Fruit fly (Drosophila melanogaster): Measurements from ENCODE around the gene Taf4.

The Taf4 gene

DNA sequence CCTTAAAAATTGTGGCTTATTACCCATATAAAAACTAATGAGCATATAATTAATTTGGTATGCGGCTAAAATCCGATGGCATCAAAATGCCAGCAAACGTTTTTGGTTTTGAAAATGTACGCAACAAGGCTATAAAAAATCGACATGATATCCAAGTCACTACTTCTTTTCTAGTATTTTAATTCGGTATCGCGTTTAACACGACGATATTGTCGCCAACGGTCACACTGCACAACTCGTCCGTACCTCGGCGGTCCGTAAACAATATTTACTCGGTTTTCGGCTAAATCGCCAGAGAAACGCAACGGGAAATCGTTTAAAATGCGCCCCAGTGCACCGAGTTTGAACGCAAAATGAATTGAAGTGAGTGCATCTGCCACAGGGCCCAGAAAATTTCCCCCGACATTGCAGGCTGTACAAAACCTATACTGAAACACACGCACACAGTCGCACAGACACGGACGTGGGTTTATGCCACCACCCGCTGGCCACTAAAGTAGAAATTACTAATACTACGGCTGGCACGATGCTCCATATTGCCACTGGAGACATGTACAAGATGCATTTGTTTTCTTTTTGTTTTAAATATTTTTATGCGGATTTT, at the start of gene Taf4 (continued):
- peak; percentile 36; the same call in 1 of the 2 replicates for TF ChIP-seq amos (GFP tag; IDR thresholded peaks at IDR 0.05; ENCODE audit: partially characterized antibody)
- TF ChIP-seq CG8944 (GFP tag; optimal IDR thresholded peaks at IDR 0.05), result no peak
- TF ChIP-seq cg (GFP tag; optimal IDR thresholded peaks at IDR 0.05), result peak; percentile 91
- no peak for TF ChIP-seq br (optimal IDR thresholded peaks at IDR 0.05)
- no peak for TF ChIP-seq CG34422 (GFP tag; IDR thresholded peaks at IDR 0.05)
- peak; percentile 38 for TF ChIP-seq CG17802 (tag; optimal IDR thresholded peaks at IDR 0.05)
- TF ChIP-seq HLHmδ (GFP tag; optimal IDR thresholded peaks at IDR 0.05), result peak; percentile 16
- TF ChIP-seq Nf-YB (GFP tag; optimal IDR thresholded peaks at IDR 0.05), result no peak
- TF ChIP-seq MTF-1 (GFP tag; optimal IDR thresholded peaks at IDR 0.05; ENCODE audit: borderline replicate concordance), result no peak

dm6 chr3L:16082251-16082650, 30.8 kb upstream of the Taf4 start, which contains the start of gene CG33258:
CG33258 (plus strand) TSS chr3L:16082551.
- no peak for TF ChIP-seq CG18011 (GFP tag; optimal IDR thresholded peaks at IDR 0.05)
- TF ChIP-seq CG16863 (GFP tag; optimal IDR thresholded peaks at IDR 0.05), result no peak
- TF ChIP-seq grau (tag; optimal IDR thresholded peaks at IDR 0.05), result no peak
- no peak for TF ChIP-seq Neu2 (GFP tag; optimal IDR thresholded peaks at IDR 0.05; ENCODE audit: borderline replicate concordance)
- TF ChIP-seq Side (GFP tag; optimal IDR thresholded peaks at IDR 0.05), result no peak
- TF ChIP-seq BtbVII (GFP tag; optimal IDR thresholded peaks at IDR 0.05), result no peak
- TF ChIP-seq CG7745 (tag; optimal IDR thresholded peaks at IDR 0.05), result no peak

DNA sequence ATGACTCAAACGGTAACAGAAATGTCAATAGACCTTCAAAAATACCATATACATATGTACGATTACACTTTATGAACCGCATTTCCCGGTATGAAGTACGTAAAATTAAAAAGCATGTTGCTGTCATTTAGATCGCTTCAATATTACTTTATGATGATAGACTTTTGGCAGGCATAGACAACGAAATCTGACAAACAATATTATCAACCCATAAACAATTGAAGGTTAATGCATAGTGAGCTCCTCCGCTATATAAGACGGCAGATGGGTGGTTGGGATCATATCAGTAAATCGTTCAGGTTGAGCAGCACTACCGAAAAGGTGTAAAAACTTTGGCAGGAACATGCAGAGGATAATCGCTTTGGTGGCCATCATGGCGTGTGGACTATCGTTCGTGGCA, 29.3 kb upstream of the Taf4 start, which contains the start of gene CG13075:
Gene CG13075, plus strand, starts transcription at position 301 of the 400 bp plus-strand sequence.
- TF ChIP-seq danr (GFP tag; IDR thresholded peaks at IDR 0.05), result no peak
- no peak for TF ChIP-seq abd-A (tag; optimal IDR thresholded peaks at IDR 0.05)
- TF ChIP-seq CG2889 (GFP tag; IDR thresholded peaks at IDR 0.05), result no peak
- no peak for TF ChIP-seq inv (GFP tag; IDR thresholded peaks at IDR 0.05; ENCODE audit: partially characterized antibody)
- no peak for TF ChIP-seq onecut (GFP tag; IDR thresholded peaks at IDR 0.05)
- no peak for TF ChIP-seq prd (optimal IDR thresholded peaks at IDR 0.05)
- no peak for TF ChIP-seq prd (GFP tag; IDR thresholded peaks at IDR 0.05)
- TF ChIP-seq CG7271 (tag; optimal IDR thresholded peaks at IDR 0.05), result no peak
- TF ChIP-seq mirr (GFP tag; optimal IDR thresholded peaks at IDR 0.05), result no peak
- TF ChIP-seq Trl (optimal IDR thresholded peaks at IDR 0.05), result no peak
- TF ChIP-seq Trl (GFP tag; optimal IDR thresholded peaks at IDR 0.05), result no peak
- no peak for TF ChIP-seq nau (GFP tag; optimal IDR thresholded peaks at IDR 0.05)
- no peak for TF ChIP-seq kah (GFP tag; optimal IDR thresholded peaks at IDR 0.05)
- TF ChIP-seq twi (tag; optimal IDR thresholded peaks at IDR 0.05), result no peak
- TF ChIP-seq Drgx (GFP tag; IDR thresholded peaks at IDR 0.05), result no peak
- no peak for TF ChIP-seq CG9727 (GFP tag; optimal IDR thresholded peaks at IDR 0.05)
- no peak for TF ChIP-seq CG14014 (GFP tag; IDR thresholded peaks at IDR 0.05)

DNA sequence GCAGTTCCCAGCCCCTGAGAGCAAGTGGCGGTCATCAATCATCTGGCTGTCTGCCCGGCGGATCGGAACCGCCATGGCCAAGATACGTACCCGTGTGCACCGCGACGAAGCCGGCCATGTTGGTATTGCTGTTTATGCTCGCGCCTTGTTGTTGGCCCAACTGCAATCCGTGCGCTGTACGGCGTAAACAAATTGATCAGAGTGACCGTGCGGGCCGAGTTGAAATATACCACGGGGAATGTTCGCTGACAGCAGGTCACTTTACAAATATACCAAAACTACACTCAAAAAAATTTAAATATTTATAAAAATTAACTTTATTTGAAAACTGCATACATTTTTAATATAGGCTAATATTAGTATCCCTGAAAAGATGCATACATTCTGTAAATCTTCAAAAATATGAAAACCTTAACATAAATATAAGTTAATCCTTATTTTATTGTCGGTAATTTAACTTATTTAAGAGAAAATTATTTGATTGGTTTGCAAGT, 25.6 kb upstream of the Taf4 start, which contains the start of gene Tasp1:
Gene Tasp1, minus strand, starts transcription at position 203 of the 494 bp plus-strand sequence.
- TF ChIP-seq CG14667 (GFP tag; IDR thresholded peaks at IDR 0.05) (no peak), CG5180 (GFP tag; optimal IDR thresholded peaks at IDR 0.05) (no peak), CG4360 (GFP tag; IDR thresholded peaks at IDR 0.05) (peak; percentile 47; the same call in 1 of the 2 replicates), cg (GFP tag; optimal IDR thresholded peaks at IDR 0.05) (no peak), ap (GFP tag; IDR thresholded peaks at IDR 0.05) (peak; percentile 38; the same call in 1 of the 2 replicates), CG1529 (GFP tag; optimal IDR thresholded peaks at IDR 0.05) (no peak), lab (GFP tag; optimal IDR thresholded peaks at IDR 0.05) (peak; percentile 76), D19A (tag; optimal IDR thresholded peaks at IDR 0.05) (peak; percentile 67), croc (GFP tag; conservative IDR thresholded peaks at IDR 0.05) (0 out of 3 replicates have a peak, but pooled peaks have one; percentile 28), CG3163 (GFP tag; optimal IDR thresholded peaks at IDR 0.05) (no peak), gsb-n (tag; optimal IDR thresholded peaks at IDR 0.05) (no peak), CG5245 (GFP tag; optimal IDR thresholded peaks at IDR 0.05) (peak; percentile 12), CG7987 (GFP tag; optimal IDR thresholded peaks at IDR 0.05) (no peak), crp (GFP tag; optimal IDR thresholded peaks at IDR 0.05) (no peak), Nf-YC (tag; optimal IDR thresholded peaks at IDR 0.05) (no peak)

Data from whole organism, embryonic.